Fruit fly (Drosophila melanogaster) whole organism, adult: ENCODE results near the gene CG43061.

Experiments used
- CG14711 ChIP-seq: fragments of 200-800 bp; sonication (Bioruptor generic); optimal IDR thresholded peaks from 2 replicates; lab custom pipeline; 2018; ENCODE audit warnings: missing biosample characterization, mild to moderate bottlenecking, missing genetic modification characterization, moderate library complexity
- CG33017 ChIP-seq: fragments of 200-800 bp; sonication (Bioruptor generic); optimal IDR thresholded peaks from 2 replicates; lab custom pipeline; 2018; ENCODE audit warnings: missing biosample characterization, mild to moderate bottlenecking, missing genetic modification characterization, moderate library complexity
- CG5204 ChIP-seq: fragments of 200-800 bp; sonication (Bioruptor generic); optimal IDR thresholded peaks from 2 replicates; lab custom pipeline; 2016; ENCODE audit warnings: missing biosample characterization, missing genetic modification characterization
- CG7045 ChIP-seq: fragments of 200-800 bp; sonication (Bioruptor generic); optimal IDR thresholded peaks from 2 replicates; lab custom pipeline; 2017; ENCODE audit warnings: missing biosample characterization, mild to moderate bottlenecking, missing genetic modification characterization
- CG7101 ChIP-seq: fragments of 200-800 bp; sonication (Bioruptor generic); optimal IDR thresholded peaks from 2 replicates; lab custom pipeline; 2018; ENCODE audit warnings: missing biosample characterization, mild to moderate bottlenecking, missing genetic modification characterization, moderate library complexity
- Clk ChIP-seq: fragments of 200-800 bp; sonication (Bioruptor generic); optimal IDR thresholded peaks from 2 replicates; lab custom pipeline; 2017; ENCODE audit warnings: missing biosample characterization, missing genetic modification characterization
- Crg-1 ChIP-seq: fragments of 200-800 bp; sonication (Bioruptor generic); optimal IDR thresholded peaks from 2 replicates; lab custom pipeline; 2016; ENCODE audit warnings: missing biosample characterization, missing genetic modification characterization
- Mnt ChIP-seq: fragments of 200-800 bp; sonication (Bioruptor generic); optimal IDR thresholded peaks from 2 replicates; lab custom pipeline; 2016; ENCODE audit warnings: missing biosample characterization, mild to moderate bottlenecking, missing genetic modification characterization
- cic ChIP-seq: fragments of 200-800 bp; sonication (Bioruptor generic); optimal IDR thresholded peaks from 2 replicates; lab custom pipeline; 2017; ENCODE audit warnings: missing biosample characterization, mild to moderate bottlenecking, missing genetic modification characterization, moderate library complexity
- kay ChIP-seq: fragments of 200-800 bp; sonication (Bioruptor generic); peaks from one replicate; lab custom pipeline; 2016; ENCODE audit warnings: missing biosample characterization, missing genetic modification characterization, borderline replicate concordance
- ovo ChIP-seq: fragments of 200-800 bp; sonication (Bioruptor generic); optimal IDR thresholded peaks from 2 replicates; lab custom pipeline; 2016; ENCODE audit warnings: missing biosample characterization, missing genetic modification characterization
- toe ChIP-seq: fragments of 200-800 bp; sonication (Bioruptor generic); optimal IDR thresholded peaks from 2 replicates; lab custom pipeline; 2016; ENCODE audit warnings: missing biosample characterization, missing genetic modification characterization

DNA sequence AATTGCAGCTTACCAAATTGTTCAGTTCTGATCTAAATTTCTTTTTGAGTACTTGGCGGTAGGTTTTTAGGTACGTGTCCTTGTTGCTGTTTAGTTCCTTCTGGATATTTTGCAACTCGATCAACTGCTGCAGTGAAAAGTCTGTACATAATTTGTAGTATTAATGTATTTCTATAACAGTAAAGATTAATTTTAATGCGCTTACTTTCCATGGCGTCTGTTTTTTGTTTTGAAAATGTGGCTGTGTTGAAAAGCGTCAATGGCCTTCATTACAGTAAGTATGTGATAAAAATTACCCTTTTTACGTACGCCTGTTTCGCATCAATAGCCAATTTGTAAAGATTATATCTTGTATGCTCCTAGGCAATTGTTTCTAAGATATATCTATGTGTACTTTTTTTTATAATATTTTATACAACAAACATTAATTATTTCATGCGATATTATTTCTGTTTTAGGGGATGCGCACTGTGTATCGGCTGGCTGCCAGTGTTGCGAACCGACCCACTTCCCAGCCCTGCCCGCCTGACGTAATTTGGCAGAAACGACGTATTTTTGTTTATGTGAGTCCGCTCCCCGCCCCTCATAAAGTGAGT lies 48.3 kb upstream of the CG43061 start, which contains the start of the genes Kmn2 and CG2698:
- TF ChIP-seq CG7101 (tag; lab: Kevin White, UChicago) (peak; percentile 97), kay (peak; percentile 91), Crg-1 (GFP tag; lab: Kevin White, UChicago) (peak; percentile 97), Clk (GFP tag; lab: Kevin White, UChicago) (peak; percentile 80), cic (GFP tag; lab: Kevin White, UChicago) (peak; percentile 82), CG7045 (GFP tag; lab: Kevin White, UChicago) (peak; percentile 96), ovo (GFP tag; lab: Kevin White, UChicago) (peak; percentile 93), toe (GFP tag; lab: Kevin White, UChicago) (peak; percentile 88), Mnt (peak; percentile 88), CG5204 (GFP tag; lab: Kevin White, UChicago) (peak; percentile 92), CG33017 (tag; lab: Kevin White, UChicago) (peak; percentile 95), CG14711 (tag; lab: Kevin White, UChicago) (peak; percentile 90)
